Fruit fly (Drosophila melanogaster): ENCODE results near the gene CG5860.

- TF ChIP-seq lab (GFP tag; optimal IDR thresholded peaks at IDR 0.05) (no peak), h (optimal IDR thresholded peaks at IDR 0.05) (no peak), CG8478 (optimal IDR thresholded peaks at IDR 0.05) (no peak), CG10147 (GFP tag; optimal IDR thresholded peaks at IDR 0.05) (no peak), CG10959 (GFP tag; IDR thresholded peaks at IDR 0.05) (no peak)
Observed at dm6 chr3R:17448758-17449157, 39.3 kb downstream of the CG5860 start, which contains the start of gene Eh.

All from whole organism, embryonic.